Worm (Caenorhabditis elegans): ENCODE measurements around the gene Y44A6D.1.

Y44A6D.1 gene

ce11 chrV:20807038-20807437 lies 17.2 kb upstream of the Y44A6D.1 start, which contains the start of gene Y44A6D.6:
Y44A6D.6 (plus strand) TSS chrV:20807338.
- TF ChIP-seq W03F9.2 (tag; optimal IDR thresholded peaks at IDR 0.05) (no peak), dao-5 (tag; optimal IDR thresholded peaks at IDR 0.05) (no peak), him-1 (tag; optimal IDR thresholded peaks at IDR 0.05) (no peak)

ce11 chrV:20802906-20803305 lies 13.1 kb upstream of the Y44A6D.1 start, which contains the start of gene Y44A6D.5:
Y44A6D.5 (minus strand) TSS chrV:20803006.
- TF ChIP-seq him-1 (tag; optimal IDR thresholded peaks at IDR 0.05) (no peak), W03F9.2 (tag; optimal IDR thresholded peaks at IDR 0.05) (no peak), dao-5 (tag; optimal IDR thresholded peaks at IDR 0.05) (no peak)

ce11 chrV:20797918-20798317 lies 8.1 kb upstream of the Y44A6D.1 start, which contains the start of gene sdf-9:
sdf-9 (plus strand) TSS chrV:20798218.
- TF ChIP-seq him-1 (tag; optimal IDR thresholded peaks at IDR 0.05): no peak
- TF ChIP-seq dao-5 (tag; optimal IDR thresholded peaks at IDR 0.05): no peak
- no peak for TF ChIP-seq W03F9.2 (tag; optimal IDR thresholded peaks at IDR 0.05)

ce11 chrV:20793761-20794160 lies 3.9 kb upstream of the Y44A6D.1 start:
- TF ChIP-seq W03F9.2 (tag; optimal IDR thresholded peaks at IDR 0.05): no peak
- TF ChIP-seq him-1 (tag; optimal IDR thresholded peaks at IDR 0.05): no peak

ce11 chrV:20792371-20792890 lies 2.6 kb upstream of the Y44A6D.1 start, which contains the start of gene Y44A6D.3:
Y44A6D.3 (minus strand) TSS chrV:20792421.
- TF ChIP-seq dao-5 (tag; optimal IDR thresholded peaks at IDR 0.05) (no peak), W03F9.2 (tag; optimal IDR thresholded peaks at IDR 0.05) (no peak), him-1 (tag; optimal IDR thresholded peaks at IDR 0.05) (no peak)

ce11 chrV:20790616-20791015 lies 783 bp upstream of the Y44A6D.1 start:
- no peak for TF ChIP-seq him-1 (tag; optimal IDR thresholded peaks at IDR 0.05)
- no peak for TF ChIP-seq W03F9.2 (tag; optimal IDR thresholded peaks at IDR 0.05)
- no peak for TF ChIP-seq dao-5 (tag; optimal IDR thresholded peaks at IDR 0.05)

ce11 chrV:20789105-20789504 lies 728 bp downstream of the Y44A6D.1 start, which contains the start of gene tpan-1:
tpan-1 (plus strand) TSS chrV:20789502.
- TF ChIP-seq W03F9.2 (tag; optimal IDR thresholded peaks at IDR 0.05) (no peak), dao-5 (tag; optimal IDR thresholded peaks at IDR 0.05) (no peak), him-1 (tag; optimal IDR thresholded peaks at IDR 0.05) (peak; percentile 94)

ce11 chrV:20785848-20786225 lies 4.0 kb downstream of the Y44A6D.1 start:
- no peak for TF ChIP-seq dao-5 (tag; optimal IDR thresholded peaks at IDR 0.05)

- TF ChIP-seq W03F9.2 (tag; optimal IDR thresholded peaks at IDR 0.05) (no peak), him-1 (tag; optimal IDR thresholded peaks at IDR 0.05) (peak; percentile 44), dao-5 (tag; optimal IDR thresholded peaks at IDR 0.05) (no peak)
Observed at ce11 chrV:20785050-20785847, 4.6 kb downstream of the Y44A6D.1 start.

- TF ChIP-seq W03F9.2 (tag; optimal IDR thresholded peaks at IDR 0.05): no peak
- TF ChIP-seq dao-5 (tag; optimal IDR thresholded peaks at IDR 0.05): no peak
- TF ChIP-seq him-1 (tag; optimal IDR thresholded peaks at IDR 0.05): no peak
Observed at ce11 chrV:20783642-20784041, 6.2 kb downstream of the Y44A6D.1 start.

- TF ChIP-seq W03F9.2 (tag; optimal IDR thresholded peaks at IDR 0.05): no peak
- peak; percentile 88 for TF ChIP-seq him-1 (tag; optimal IDR thresholded peaks at IDR 0.05)
Observed at ce11 chrV:20782188-20782587, 7.6 kb downstream of the Y44A6D.1 start.

- TF ChIP-seq dao-5 (tag; optimal IDR thresholded peaks at IDR 0.05) (no peak), him-1 (tag; optimal IDR thresholded peaks at IDR 0.05) (no peak), W03F9.2 (tag; optimal IDR thresholded peaks at IDR 0.05) (no peak)
Observed at ce11 chrV:20781346-20781952, 8.4 kb downstream of the Y44A6D.1 start.

ce11 chrV:20780400-20780799 lies 9.4 kb downstream of the Y44A6D.1 start, which contains the start of gene hif-1:
hif-1 (plus strand) TSS chrV:20780407.
- TF ChIP-seq W03F9.2 (tag; optimal IDR thresholded peaks at IDR 0.05) (no peak), him-1 (tag; optimal IDR thresholded peaks at IDR 0.05) (no peak), dao-5 (tag; optimal IDR thresholded peaks at IDR 0.05) (no peak)

ce11 chrV:20779707-20780346 lies 10.0 kb downstream of the Y44A6D.1 start:
- TF ChIP-seq him-1 (tag; optimal IDR thresholded peaks at IDR 0.05): no peak
